Fruit fly (Drosophila melanogaster) whole organism, embryonic: ENCODE measurements around the gene Tnpo-SR.

ENCODE experiments used
- Atf-2 ChIP-seq: fragments of 200-800 bp; sonication (Bioruptor generic); optimal IDR thresholded peaks from 2 replicates; lab custom pipeline; 2016; ENCODE audit warnings: missing biosample characterization, missing genetic modification characterization
- B-H2 ChIP-seq: fragments of 200-800 bp; sonication (Bioruptor generic); optimal IDR thresholded peaks from 2 replicates; lab custom pipeline; 2018; ENCODE audit warnings: missing biosample characterization, mild to moderate bottlenecking, missing genetic modification characterization
- CG10147 ChIP-seq: fragments of 200-800 bp; sonication (Bioruptor generic); optimal IDR thresholded peaks from 2 replicates; lab custom pipeline; 2019; ENCODE audit warnings: missing biosample characterization, mild to moderate bottlenecking, missing genetic modification characterization, moderate library complexity
- CG12155 ChIP-seq: fragments of 200-800 bp; sonication (Bioruptor generic); optimal IDR thresholded peaks from 3 replicates; lab custom pipeline; 2016; ENCODE audit warnings: missing biosample characterization, missing genetic modification characterization
- CG12236 ChIP-seq: fragments of 200-800 bp; sonication (Bioruptor generic); optimal IDR thresholded peaks from 2 replicates; lab custom pipeline; 2016; ENCODE audit warnings: missing biosample characterization, missing genetic modification characterization
- CG14710 ChIP-seq: fragments of 200-800 bp; sonication (Bioruptor generic); optimal IDR thresholded peaks from 3 replicates; lab custom pipeline; 2019; ENCODE audit warnings: missing biosample characterization, mild to moderate bottlenecking, missing genetic modification characterization, moderate library complexity
- CG1529 ChIP-seq: fragments of 200-800 bp; sonication (Bioruptor generic); optimal IDR thresholded peaks from 3 replicates; lab custom pipeline; 2018; ENCODE audit warnings: missing biosample characterization, missing genetic modification characterization
- CG17359 ChIP-seq: fragments of 200-800 bp; sonication (Bioruptor generic); optimal IDR thresholded peaks from 3 replicates; lab custom pipeline; 2018; ENCODE audit warnings: missing biosample characterization, mild to moderate bottlenecking, missing genetic modification characterization, moderate library complexity
- CG17385 ChIP-seq: fragments of 200-800 bp; sonication (Bioruptor generic); optimal IDR thresholded peaks from 3 replicates; lab custom pipeline; 2018; ENCODE audit warnings: missing biosample characterization, mild to moderate bottlenecking, missing genetic modification characterization
- CG2120 ChIP-seq: fragments of 200-800 bp; sonication (Bioruptor generic); optimal IDR thresholded peaks from 3 replicates; lab custom pipeline; 2016; ENCODE audit warnings: missing biosample characterization, missing genetic modification characterization
- CG31388 ChIP-seq: fragments of 200-800 bp; sonication (Bioruptor generic); optimal IDR thresholded peaks from 2 replicates; lab custom pipeline; 2016; ENCODE audit warnings: missing biosample characterization, missing genetic modification characterization
- CG32532 ChIP-seq: fragments of 200-800 bp; sonication (Bioruptor generic); IDR thresholded peaks from 2 replicates; pipeline ENCODE4 v1.3.6; 2022; ENCODE audit warnings: missing biosample characterization, missing genetic modification characterization
- CG3726 ChIP-seq: fragments of 200-800 bp; sonication (Bioruptor generic); IDR thresholded peaks from 3 replicates; pipeline ENCODE4, ENCODE4 v1.3.6; 2022; ENCODE audit warnings: missing biosample characterization, missing genetic modification characterization
- CG6254 ChIP-seq: fragments of 200-800 bp; sonication (Bioruptor generic); optimal IDR thresholded peaks from 3 replicates; lab custom pipeline; 2017; ENCODE audit warnings: mild to moderate bottlenecking, missing biosample characterization, missing genetic modification reagents, missing genetic modification characterization
- CG6813 ChIP-seq: fragments of 200-800 bp; sonication (Bioruptor generic); optimal IDR thresholded peaks from 2 replicates; lab custom pipeline; 2017; ENCODE audit warnings: missing biosample characterization, missing genetic modification characterization, mild to moderate bottlenecking, moderate library complexity, missing genetic modification reagents
- CG7357 ChIP-seq: fragments of 200-800 bp; sonication (Bioruptor generic); IDR thresholded peaks from 3 replicates; pipeline ENCODE4 v1.3.6; 2022; ENCODE audit warnings: missing biosample characterization, missing genetic modification characterization
- CG7963 ChIP-seq: fragments of 200-800 bp; sonication (Bioruptor generic); IDR thresholded peaks from 3 replicates; pipeline ENCODE4 v1.3.6; 2022; ENCODE audit warnings: missing biosample characterization, missing genetic modification characterization; ENCODE audit not compliant: partially characterized antibody
- D ChIP-seq, 2 experiments: fragments of 200-800 bp in 1 of 2; fragments of >200 bp in 1 of 2; sonication (Bioruptor generic) in 1 of 2; optimal IDR thresholded peaks; 2 replicates in 1 of 2; 3 replicates in 1 of 2; lab custom pipeline; 2017; ENCODE audit warnings: mild to moderate bottlenecking in 1 of 2, missing biosample characterization in 1 of 2, missing genetic modification characterization in 1 of 2, missing genetic modification reagents in 1 of 2
- Dll ChIP-seq: fragments of 200-800 bp; sonication (Bioruptor generic); IDR thresholded peaks from 4 replicates; pipeline ENCODE4 v1.3.6; 2022; ENCODE audit warnings: missing biosample characterization, missing genetic modification characterization; ENCODE audit not compliant: partially characterized antibody
- Hey ChIP-seq: fragments of 200-800 bp; sonication (Bioruptor generic); optimal IDR thresholded peaks from 3 replicates; lab custom pipeline; 2018; ENCODE audit warnings: missing biosample characterization, mild to moderate bottlenecking, missing genetic modification characterization
- Hr51 ChIP-seq, 2 experiments: fragments of 200-800 bp; sonication (Bioruptor generic); optimal IDR thresholded peaks; 2 replicates in 1 of 2; 3 replicates in 1 of 2; lab custom pipeline; 2016 to 2018; ENCODE audit warnings: missing biosample characterization in 2 of 2, missing genetic modification characterization in 2 of 2, mild to moderate bottlenecking in 1 of 2, moderate library complexity in 1 of 2
- Lim3 ChIP-seq: fragments of 200-800 bp; sonication (Bioruptor generic); IDR thresholded peaks from 2 replicates; pipeline ENCODE4 v1.3.6; 2022; ENCODE audit warnings: missing biosample characterization, missing genetic modification characterization
- NC2β ChIP-seq: fragments of 200-800 bp; sonication (Bioruptor generic); optimal IDR thresholded peaks from 2 replicates; lab custom pipeline; 2016; ENCODE audit warnings: missing biosample characterization, missing genetic modification characterization
- PHDP ChIP-seq: fragments of 200-800 bp; sonication (Bioruptor generic); optimal IDR thresholded peaks from 3 replicates; lab custom pipeline; 2018; ENCODE audit warnings: missing biosample characterization, mild to moderate bottlenecking, missing genetic modification characterization, moderate library complexity
- Poxn ChIP-seq: fragments of 200-800 bp; sonication (Bioruptor generic); IDR thresholded peaks from 2 replicates; pipeline ENCODE4 v1.3.6; 2022; ENCODE audit warnings: missing biosample characterization, missing genetic modification characterization
- Side ChIP-seq: fragments of 200-800 bp; sonication (Bioruptor generic); optimal IDR thresholded peaks from 2 replicates; lab custom pipeline; 2016; ENCODE audit warnings: missing biosample characterization, missing genetic modification characterization
- ara ChIP-seq: fragments of 200-800 bp; sonication (Bioruptor generic); IDR thresholded peaks from 2 replicates; pipeline ENCODE4 v1.3.6; 2022; ENCODE audit warnings: missing biosample characterization, missing genetic modification characterization
- bab2 ChIP-seq: fragments of 200-800 bp; sonication (Bioruptor generic); optimal IDR thresholded peaks from 2 replicates; lab custom pipeline; 2016; ENCODE audit warnings: missing biosample characterization, missing genetic modification characterization
- bsh ChIP-seq, 2 experiments: fragments of 200-800 bp; sonication (Bioruptor generic); optimal IDR thresholded peaks; 2 replicates each; lab custom pipeline; 2017 to 2018; ENCODE audit warnings: mild to moderate bottlenecking in 2 of 2, missing biosample characterization in 2 of 2, missing genetic modification characterization in 2 of 2, moderate library complexity in 1 of 2
- cwo ChIP-seq: fragments of 200-800 bp; sonication (Bioruptor generic); optimal IDR thresholded peaks from 3 replicates; lab custom pipeline; 2017; ENCODE audit warnings: missing biosample characterization, missing genetic modification characterization, mild to moderate bottlenecking, moderate library complexity, missing genetic modification reagents
- dm ChIP-seq: fragments of 200-800 bp; sonication (Bioruptor generic); optimal IDR thresholded peaks from 3 replicates; lab custom pipeline; 2016; ENCODE audit warnings: missing biosample characterization, missing genetic modification characterization
- eve ChIP-seq, 2 experiments: fragments of >200 bp; optimal IDR thresholded peaks; 2 replicates each; lab custom pipeline; 2017; ENCODE audit warnings: missing biosample characterization in 2 of 2, missing genetic modification characterization in 2 of 2
- fd102C ChIP-seq: fragments of 200-800 bp; sonication (Bioruptor generic); optimal IDR thresholded peaks from 2 replicates; lab custom pipeline; 2018; ENCODE audit warnings: missing biosample characterization, mild to moderate bottlenecking, missing genetic modification characterization, moderate library complexity
- gce ChIP-seq: fragments of 200-800 bp; sonication (Bioruptor generic); IDR thresholded peaks from 3 replicates; pipeline ENCODE4 v1.3.6; 2022; ENCODE audit warnings: missing biosample characterization, missing genetic modification characterization
- ken ChIP-seq: fragments of 200-800 bp; sonication (Bioruptor generic); IDR thresholded peaks from 3 replicates; pipeline ENCODE4 v1.3.6; 2022; ENCODE audit warnings: missing biosample characterization, missing genetic modification characterization
- kni ChIP-seq: fragments of 200-800 bp; sonication (Bioruptor generic); optimal IDR thresholded peaks from 3 replicates; lab custom pipeline; 2017; ENCODE audit warnings: mild to moderate bottlenecking, missing biosample characterization, missing genetic modification reagents, missing genetic modification characterization
- mam ChIP-seq: fragments of 200-800 bp; sonication (Bioruptor generic); optimal IDR thresholded peaks from 3 replicates; lab custom pipeline; 2016; ENCODE audit warnings: missing biosample characterization, missing genetic modification characterization
- odd ChIP-seq: fragments of 200-800 bp; sonication (Bioruptor generic); optimal IDR thresholded peaks from 2 replicates; lab custom pipeline; 2017; ENCODE audit warnings: missing biosample characterization, mild to moderate bottlenecking, missing genetic modification characterization
- sc ChIP-seq, 3 experiments: fragments of >200 bp in 2 of 3; fragments of 200-800 bp in 1 of 3; sonication (Bioruptor generic) in 1 of 3; optimal IDR thresholded peaks; 2 replicates in 2 of 3; 3 replicates in 1 of 3; lab custom pipeline; 2017; ENCODE audit warnings: mild to moderate bottlenecking in 1 of 3, missing biosample characterization in 1 of 3, missing genetic modification characterization in 1 of 3, missing genetic modification reagents in 1 of 3
- sisA ChIP-seq: fragments of 200-800 bp; sonication (Bioruptor generic); IDR thresholded peaks from 2 replicates; pipeline ENCODE4 v1.3.6; 2022; ENCODE audit warnings: missing biosample characterization, missing genetic modification characterization
- slp2 ChIP-seq: fragments of 200-800 bp; sonication (Bioruptor generic); optimal IDR thresholded peaks from 2 replicates; lab custom pipeline; 2016; ENCODE audit warnings: missing biosample characterization, missing genetic modification characterization
- so ChIP-seq: fragments of 200-800 bp; sonication (Bioruptor generic); IDR thresholded peaks from 3 replicates; pipeline ENCODE4 v1.3.6; 2022; ENCODE audit warnings: missing biosample characterization, missing genetic modification characterization
- ssp ChIP-seq: fragments of 200-800 bp; sonication (Bioruptor generic); IDR thresholded peaks from 2 replicates; pipeline ENCODE4 v1.3.6; 2022; ENCODE audit warnings: missing biosample characterization, missing genetic modification characterization
- sug ChIP-seq: fragments of 200-800 bp; optimal IDR thresholded peaks from 2 replicates; lab custom pipeline; 2019; ENCODE audit warnings: missing biosample characterization, mild to moderate bottlenecking, missing genetic modification characterization, moderate library complexity
- ttk ChIP-seq: fragments of 200-800 bp; sonication (Bioruptor generic); IDR thresholded peaks from 2 replicates; pipeline ENCODE4 v2.1.2; 2022; ENCODE audit warnings: missing biosample characterization, missing genetic modification characterization
- tx ChIP-seq: fragments of 200-800 bp; sonication (Bioruptor generic); optimal IDR thresholded peaks from 2 replicates; lab custom pipeline; 2016; ENCODE audit warnings: missing biosample characterization, missing genetic modification characterization
- vnd ChIP-seq: fragments of 200-800 bp; sonication (Bioruptor generic); IDR thresholded peaks from 3 replicates; pipeline ENCODE4 v1.3.6; 2022; ENCODE audit warnings: missing biosample characterization, missing genetic modification characterization; ENCODE audit not compliant: partially characterized antibody

Gene Tnpo-SR

dm6 chr2L:2752460-2753411, 7.0 kb upstream of the Tnpo-SR start, which contains the start of gene Pgk (continued):
- peak; percentile 100 for TF ChIP-seq CG17385 (GFP tag; lab: Kevin White, UChicago)
- peak; percentile 17 for TF ChIP-seq fd102C (GFP tag; lab: Kevin White, UChicago)
- no peak for TF ChIP-seq sisA
- peak; percentile 1 for TF ChIP-seq CG12155 (GFP tag; lab: Kevin White, UChicago)
- peak; percentile 63 for TF ChIP-seq CG6813
- TF ChIP-seq CG7963 (GFP tag; lab: Robert Waterston, UW) = no peak
- TF ChIP-seq Lim3 (GFP tag; lab: Robert Waterston, UW) = no peak
- TF ChIP-seq Atf-2 (GFP tag; lab: Kevin White, UChicago) = no peak
- no peak for TF ChIP-seq ttk
- TF ChIP-seq sc (optimal IDR thresholded peaks at IDR 0.05; lab: Kevin White, UChicago) = no peak
- peak; percentile 33 for TF ChIP-seq sc (GFP tag; optimal IDR thresholded peaks at IDR 0.05; lab: Kevin White, UChicago)
- peak; percentile 81 for TF ChIP-seq D (optimal IDR thresholded peaks at IDR 0.05; lab: Kevin White, UChicago)
- TF ChIP-seq D (GFP tag; optimal IDR thresholded peaks at IDR 0.05; lab: Kevin White, UChicago) = peak; percentile 23
- peak; percentile 25 for TF ChIP-seq CG14710 (tag; lab: Kevin White, UChicago)
- TF ChIP-seq odd (GFP tag; lab: Kevin White, UChicago) = peak; percentile 65
- no peak for TF ChIP-seq eve (GFP tag; optimal IDR thresholded peaks at IDR 0.05; lab: Kevin White, UChicago)
- no peak for TF ChIP-seq Poxn (GFP tag; lab: Robert Waterston, UW)
- no peak for TF ChIP-seq bab2 (GFP tag; lab: Kevin White, UChicago)
- no peak for TF ChIP-seq Hey (tag; lab: Kevin White, UChicago)
- TF ChIP-seq gce (GFP tag; lab: Robert Waterston, UW) = no peak
- no peak for TF ChIP-seq so (GFP tag; lab: Robert Waterston, UW)
- TF ChIP-seq CG10147 = peak; percentile 47
- no peak for TF ChIP-seq CG12236 (GFP tag; lab: Kevin White, UChicago)
- no peak for TF ChIP-seq kni (GFP tag; lab: Kevin White, UChicago)
- peak; percentile 40 to 75 for TF ChIP-seq bsh (GFP tag; optimal IDR thresholded peaks at IDR 0.05; lab: Kevin White, UChicago)
- peak; percentile 84 for TF ChIP-seq NC2β
- no peak for TF ChIP-seq ara (GFP tag; lab: Robert Waterston, UW)
- peak; percentile 33 for TF ChIP-seq CG17359 (tag; lab: Kevin White, UChicago)
- no peak for TF ChIP-seq CG32532 (GFP tag; lab: Robert Waterston, UW)
- no peak for TF ChIP-seq Dll
- TF ChIP-seq Hr51 (GFP tag; optimal IDR thresholded peaks at IDR 0.05; lab: Kevin White, UChicago) = peak; percentile 53 to 62
- TF ChIP-seq slp2 (GFP tag; lab: Kevin White, UChicago) = no peak
- TF ChIP-seq sug (tag; lab: Kevin White, UChicago) = peak; percentile 39
- TF ChIP-seq CG7357 (GFP tag; lab: Robert Waterston, UW) = no peak
- no peak for TF ChIP-seq cwo
- no peak for TF ChIP-seq ssp
- TF ChIP-seq CG2120 (GFP tag; lab: Kevin White, UChicago) = peak; percentile 61
- TF ChIP-seq CG3726 (GFP tag; lab: Robert Waterston, UW) = no peak
- no peak for TF ChIP-seq Side (GFP tag; lab: Kevin White, UChicago)
- no peak for TF ChIP-seq CG31388 (GFP tag; lab: Kevin White, UChicago)
- peak; percentile 47 for TF ChIP-seq CG6254
- no peak for TF ChIP-seq ken (GFP tag; lab: Robert Waterston, UW)
- TF ChIP-seq dm (GFP tag; lab: Kevin White, UChicago) = no peak
- peak; percentile 38 for TF ChIP-seq CG1529 (GFP tag; lab: Kevin White, UChicago)
- no peak for TF ChIP-seq vnd
- TF ChIP-seq PHDP (tag; lab: Kevin White, UChicago) = peak; percentile 54
- peak; percentile 18 for TF ChIP-seq B-H2 (GFP tag; lab: Kevin White, UChicago)
- TF ChIP-seq mam (GFP tag; lab: Kevin White, UChicago) = no peak
- TF ChIP-seq tx (GFP tag; lab: Kevin White, UChicago) = no peak
